Fruit fly (Drosophila melanogaster) whole organism, prepupa: ENCODE data around the gene CG12057.

Experiments used
- Blimp-1 ChIP-seq: fragments of 200-800 bp; sonication (Bioruptor generic); optimal IDR thresholded peaks from 3 replicates; lab custom pipeline; 2017; ENCODE audit warnings: missing biosample characterization, missing genetic modification characterization, mild to moderate bottlenecking, moderate library complexity, missing genetic modification reagents
- CG10631 ChIP-seq: fragments of 200-800 bp; sonication (Bioruptor generic); optimal IDR thresholded peaks from 2 replicates; lab custom pipeline; 2016; ENCODE audit warnings: missing biosample characterization, missing genetic modification characterization
- CG10669 ChIP-seq: fragments of 200-800 bp; sonication (Bioruptor generic); optimal IDR thresholded peaks from 3 replicates; lab custom pipeline; 2018; ENCODE audit warnings: missing biosample characterization, mild to moderate bottlenecking, missing genetic modification characterization, moderate library complexity
- CG11294 ChIP-seq: fragments of 200-800 bp; sonication (Bioruptor generic); IDR thresholded peaks from 2 replicates; pipeline ENCODE4 v1.3.6; 2022; ENCODE audit warnings: missing biosample characterization, missing genetic modification characterization
- CG11762 ChIP-seq: fragments of 200-800 bp; sonication (Bioruptor generic); optimal IDR thresholded peaks from 3 replicates; lab custom pipeline; 2016; ENCODE audit warnings: missing biosample characterization, missing genetic modification characterization; ENCODE audit not compliant: insufficient read depth
- CG11902 ChIP-seq: fragments of 200-800 bp; sonication (Bioruptor generic); optimal IDR thresholded peaks from 3 replicates; lab custom pipeline; 2016; ENCODE audit warnings: missing biosample characterization, missing genetic modification characterization
- CG15336 ChIP-seq: fragments of 200-800 bp; sonication (Bioruptor generic); IDR thresholded peaks from 2 replicates; pipeline ENCODE4 v1.3.6; 2022; ENCODE audit warnings: missing biosample characterization, missing genetic modification characterization
- CG1621 ChIP-seq: fragments of 200-800 bp; sonication (Bioruptor generic); optimal IDR thresholded peaks from 3 replicates; lab custom pipeline; 2018; ENCODE audit warnings: missing biosample characterization, mild to moderate bottlenecking, missing genetic modification characterization
- CG16779 ChIP-seq: fragments of 200-800 bp; sonication (Bioruptor generic); optimal IDR thresholded peaks from 3 replicates; lab custom pipeline; 2017; ENCODE audit warnings: missing biosample characterization, mild to moderate bottlenecking, missing genetic modification characterization
- CG3032 ChIP-seq: fragments of 200-800 bp; optimal IDR thresholded peaks from 2 replicates; lab custom pipeline; 2019; ENCODE audit warnings: missing biosample characterization, mild to moderate bottlenecking, missing genetic modification characterization, moderate library complexity
- CG31627 ChIP-seq: fragments of 200-800 bp; sonication (Bioruptor generic); optimal IDR thresholded peaks from 3 replicates; lab custom pipeline; 2016; ENCODE audit warnings: missing biosample characterization, missing genetic modification characterization
- CG32006 ChIP-seq: fragments of 200-800 bp; sonication (Bioruptor generic); optimal IDR thresholded peaks from 3 replicates; lab custom pipeline; 2017; ENCODE audit warnings: missing biosample characterization, mild to moderate bottlenecking, missing genetic modification characterization
- CG34406 ChIP-seq: fragments of 200-800 bp; sonication (Bioruptor generic); optimal IDR thresholded peaks from 3 replicates; lab custom pipeline; 2016; ENCODE audit warnings: missing biosample characterization, missing genetic modification characterization
- CG3919 ChIP-seq: fragments of 200-800 bp; sonication (Bioruptor generic); optimal IDR thresholded peaks from 3 replicates; lab custom pipeline; 2016; ENCODE audit warnings: missing biosample characterization, missing genetic modification characterization
- CG6163 ChIP-seq: fragments of 200-800 bp; sonication (Bioruptor generic); IDR thresholded peaks from 3 replicates; pipeline ENCODE4 v1.3.6; 2022; ENCODE audit warnings: missing biosample characterization, missing genetic modification characterization
- CG6792 ChIP-seq: fragments of 200-800 bp; sonication (Bioruptor generic); optimal IDR thresholded peaks from 3 replicates; lab custom pipeline; 2016; ENCODE audit warnings: missing biosample characterization, missing genetic modification characterization
- CG6808 ChIP-seq: fragments of 200-800 bp; sonication (Bioruptor generic); optimal IDR thresholded peaks from 3 replicates; lab custom pipeline; 2017; ENCODE audit warnings: missing biosample characterization, missing genetic modification characterization, mild to moderate bottlenecking, moderate library complexity, missing genetic modification reagents
- CG7368 ChIP-seq: fragments of 200-800 bp; sonication (Bioruptor generic); optimal IDR thresholded peaks from 3 replicates; lab custom pipeline; 2016; ENCODE audit warnings: missing biosample characterization, missing genetic modification characterization
- CG8319 ChIP-seq: fragments of 200-800 bp; sonication (Bioruptor generic); optimal IDR thresholded peaks from 3 replicates; lab custom pipeline; 2016; ENCODE audit warnings: missing biosample characterization, missing genetic modification characterization
- CG8632 ChIP-seq: fragments of 200-800 bp; sonication (Bioruptor generic); optimal IDR thresholded peaks from 3 replicates; lab custom pipeline; 2016; ENCODE audit warnings: missing biosample characterization, missing genetic modification characterization
- CG9139 ChIP-seq: fragments of 200-800 bp; sonication (Bioruptor generic); optimal IDR thresholded peaks from 3 replicates; lab custom pipeline; 2017; ENCODE audit warnings: missing biosample characterization, mild to moderate bottlenecking, missing genetic modification characterization
- Eip75B ChIP-seq: fragments of 200-800 bp; sonication (Bioruptor generic); optimal IDR thresholded peaks from 3 replicates; lab custom pipeline; 2016; ENCODE audit warnings: missing biosample characterization, missing genetic modification characterization
- Eip78C ChIP-seq: fragments of 200-800 bp; sonication (Bioruptor generic); peaks from one replicate; lab custom pipeline; 2016; ENCODE audit warnings: missing biosample characterization, missing genetic modification characterization
- Ets21C ChIP-seq: fragments of 200-800 bp; sonication (Bioruptor generic); optimal IDR thresholded peaks from 3 replicates; lab custom pipeline; 2016; ENCODE audit warnings: missing biosample characterization, missing genetic modification characterization
- Ets96B ChIP-seq: fragments of 200-800 bp; optimal IDR thresholded peaks from 2 replicates; lab custom pipeline; 2019; ENCODE audit warnings: missing biosample characterization, mild to moderate bottlenecking, missing genetic modification characterization, moderate library complexity
- Gug ChIP-seq: fragments of 200-800 bp; sonication (Bioruptor generic); IDR thresholded peaks from 2 replicates; pipeline ENCODE4 v1.3.6; 2022; ENCODE audit warnings: missing biosample characterization, missing genetic modification characterization
- Hr38 ChIP-seq: sonication (Bioruptor generic); optimal IDR thresholded peaks from 2 replicates; lab custom pipeline; 2016; ENCODE audit warnings: missing biosample characterization, missing genetic modification characterization
- Hr39 ChIP-seq: fragments of 200-800 bp; sonication (Bioruptor generic); optimal IDR thresholded peaks from 2 replicates; lab custom pipeline; 2016; ENCODE audit warnings: missing biosample characterization, missing genetic modification characterization
- Lpt ChIP-seq: fragments of 200-800 bp; sonication (Bioruptor generic); optimal IDR thresholded peaks from 3 replicates; lab custom pipeline; 2016; ENCODE audit warnings: missing biosample characterization, missing genetic modification characterization
- Met ChIP-seq: fragments of 200-800 bp; sonication (Bioruptor generic); optimal IDR thresholded peaks from 3 replicates; lab custom pipeline; 2016; ENCODE audit warnings: missing biosample characterization, missing genetic modification characterization
- OdsH ChIP-seq: fragments of 200-800 bp; sonication (Bioruptor generic); optimal IDR thresholded peaks from 3 replicates; lab custom pipeline; 2016; ENCODE audit warnings: missing biosample characterization, missing genetic modification characterization
- Sox102F ChIP-seq: fragments of 200-800 bp; sonication (Bioruptor generic); optimal IDR thresholded peaks from 2 replicates; lab custom pipeline; 2016; ENCODE audit warnings: missing biosample characterization, mild to moderate bottlenecking, missing genetic modification characterization
- Sox14 ChIP-seq: fragments of 200-800 bp; sonication (Bioruptor generic); optimal IDR thresholded peaks from 3 replicates; lab custom pipeline; 2016; ENCODE audit warnings: missing biosample characterization, missing genetic modification characterization
- Sox15 ChIP-seq: fragments of 200-800 bp; sonication (Bioruptor generic); optimal IDR thresholded peaks from 3 replicates; lab custom pipeline; 2016; ENCODE audit warnings: missing biosample characterization, missing genetic modification characterization
- achi ChIP-seq: fragments of 200-800 bp; sonication (Bioruptor generic); optimal IDR thresholded peaks from 3 replicates; lab custom pipeline; 2016; ENCODE audit warnings: missing biosample characterization, missing genetic modification characterization
- acj6 ChIP-seq: fragments of 200-800 bp; sonication (Bioruptor generic); optimal IDR thresholded peaks from 3 replicates; lab custom pipeline; 2016; ENCODE audit warnings: missing biosample characterization, missing genetic modification characterization
- dac ChIP-seq: fragments of 200-800 bp; sonication (Bioruptor generic); optimal IDR thresholded peaks from 2 replicates; lab custom pipeline; 2017; ENCODE audit warnings: missing biosample characterization, mild to moderate bottlenecking, missing genetic modification characterization
- dsx ChIP-seq: fragments of 200-800 bp; optimal IDR thresholded peaks from 3 replicates; lab custom pipeline; 2019; ENCODE audit warnings: missing biosample characterization, mild to moderate bottlenecking, missing genetic modification characterization, moderate library complexity; ENCODE audit not compliant: poor library complexity, severe bottlenecking
- eg ChIP-seq: fragments of 200-800 bp; sonication (Bioruptor generic); IDR thresholded peaks from 3 replicates; pipeline ENCODE4 v1.3.6; 2022; ENCODE audit warnings: missing biosample characterization, missing genetic modification characterization
- esn ChIP-seq: fragments of 200-800 bp; sonication (Bioruptor generic); optimal IDR thresholded peaks from 2 replicates; lab custom pipeline; 2016; ENCODE audit warnings: missing biosample characterization, mild to moderate bottlenecking, missing genetic modification characterization, moderate library complexity
- fd59A ChIP-seq: fragments of 200-800 bp; sonication (Bioruptor generic); optimal IDR thresholded peaks from 2 replicates; lab custom pipeline; 2017; ENCODE audit warnings: missing biosample characterization, mild to moderate bottlenecking, missing genetic modification characterization, missing genetic modification reagents
- fd85E ChIP-seq: fragments of 200-800 bp; sonication (Bioruptor generic); optimal IDR thresholded peaks from 3 replicates; lab custom pipeline; 2016; ENCODE audit warnings: missing biosample characterization, missing genetic modification characterization
- fkh ChIP-seq: fragments of 200-800 bp; sonication (Bioruptor generic); optimal IDR thresholded peaks from 3 replicates; lab custom pipeline; 2017; ENCODE audit warnings: missing biosample characterization, mild to moderate bottlenecking, missing genetic modification characterization, moderate library complexity
- lz ChIP-seq: fragments of 200-800 bp; sonication (Bioruptor generic); optimal IDR thresholded peaks from 3 replicates; lab custom pipeline; 2016; ENCODE audit warnings: missing biosample characterization, missing genetic modification characterization
- net ChIP-seq: fragments of 200-800 bp; sonication (Bioruptor generic); optimal IDR thresholded peaks from 3 replicates; lab custom pipeline; 2016; ENCODE audit warnings: missing biosample characterization, missing genetic modification characterization
- pdm3 ChIP-seq: fragments of 200-800 bp; sonication (Bioruptor generic); optimal IDR thresholded peaks from 3 replicates; lab custom pipeline; 2016; ENCODE audit warnings: missing biosample characterization, missing genetic modification characterization
- salr ChIP-seq, 2 experiments: fragments of 200-800 bp; sonication (Bioruptor generic); optimal IDR thresholded peaks; 3 replicates each; lab custom pipeline; 2016 to 2018; ENCODE audit warnings: missing biosample characterization in 2 of 2, missing genetic modification characterization in 2 of 2, mild to moderate bottlenecking in 1 of 2
- spab ChIP-seq: fragments of 200-800 bp; sonication (Bioruptor generic); optimal IDR thresholded peaks from 2 replicates; lab custom pipeline; 2017; ENCODE audit warnings: missing biosample characterization, mild to moderate bottlenecking, missing genetic modification characterization, missing genetic modification reagents
- ss ChIP-seq, 2 experiments: fragments of 200-800 bp; sonication (Bioruptor generic); optimal IDR thresholded peaks; 2 replicates in 1 of 2; 3 replicates in 1 of 2; lab custom pipeline; 2017 to 2018; ENCODE audit warnings: mild to moderate bottlenecking in 2 of 2, missing biosample characterization in 2 of 2, missing genetic modification characterization in 2 of 2, moderate library complexity in 1 of 2
- svp ChIP-seq: fragments of 200-800 bp; sonication (Bioruptor generic); peaks from one replicate; lab custom pipeline; 2016; ENCODE audit warnings: missing biosample characterization, missing genetic modification characterization
- topi ChIP-seq: fragments of 200-800 bp; sonication (Bioruptor generic); optimal IDR thresholded peaks from 3 replicates; lab custom pipeline; 2016; ENCODE audit warnings: missing biosample characterization, missing genetic modification characterization
- vri ChIP-seq: fragments of 200-800 bp; sonication (Bioruptor generic); optimal IDR thresholded peaks from 3 replicates; lab custom pipeline; 2016; ENCODE audit warnings: missing biosample characterization, mild to moderate bottlenecking, missing genetic modification characterization

The CG12057 gene

DNA sequence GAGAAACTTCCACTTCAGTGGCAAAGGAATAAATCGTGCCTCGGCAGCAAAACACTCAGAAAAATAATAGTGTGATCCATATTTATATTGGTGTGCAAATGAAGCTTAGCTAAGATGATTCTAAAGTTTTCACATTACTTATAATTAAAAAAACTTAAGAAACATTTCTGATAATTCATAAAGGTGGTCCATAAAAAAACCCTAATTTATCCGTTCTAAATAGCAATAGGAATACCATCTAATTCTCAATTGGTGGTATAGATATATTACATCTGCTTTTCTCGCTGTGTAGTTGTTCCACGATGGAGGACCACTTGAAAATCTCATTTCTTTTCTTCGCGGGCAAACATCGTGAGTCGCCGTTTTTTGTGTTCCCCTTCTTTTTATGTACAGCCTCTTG lies 36.3 kb upstream of the CG12057 start:
- peak; percentile 67 for TF ChIP-seq Sox14
- TF ChIP-seq Hr38 (GFP tag; lab: Kevin White, UChicago): no peak
- TF ChIP-seq eg: peak; percentile 53; the same call in 2 of the 3 replicates
- TF ChIP-seq Lpt (GFP tag; lab: Kevin White, UChicago): peak; percentile 38
- TF ChIP-seq CG3919 (GFP tag; lab: Kevin White, UChicago): peak; percentile 74
- peak; percentile 12 for TF ChIP-seq Sox15 (GFP tag; lab: Kevin White, UChicago)
- no peak for TF ChIP-seq fd85E (GFP tag; lab: Kevin White, UChicago)
- TF ChIP-seq Eip78C (GFP tag; lab: Kevin White, UChicago): peak; percentile 96
- TF ChIP-seq CG10631 (GFP tag; lab: Kevin White, UChicago): peak; percentile 69
- peak; percentile 46 for TF ChIP-seq CG8319
- TF ChIP-seq CG6808 (GFP tag; lab: Kevin White, UChicago): peak; percentile 83
- peak; percentile 81 for TF ChIP-seq topi (GFP tag; lab: Kevin White, UChicago)
- peak; percentile 64 for TF ChIP-seq CG6792
- peak; percentile 69 for TF ChIP-seq pdm3 (GFP tag; lab: Kevin White, UChicago)
- peak; percentile 20 for TF ChIP-seq CG1621 (tag; lab: Kevin White, UChicago)
- peak; percentile 30 for TF ChIP-seq CG34406 (GFP tag; lab: Kevin White, UChicago)
- TF ChIP-seq CG16779 (tag; lab: Kevin White, UChicago): no peak
- peak; percentile 22 for TF ChIP-seq Blimp-1 (GFP tag; lab: Kevin White, UChicago)
- peak; percentile 70 to 72 for TF ChIP-seq ss (GFP tag; optimal IDR thresholded peaks at IDR 0.05; lab: Kevin White, UChicago)
- TF ChIP-seq Met: peak; percentile 75
- TF ChIP-seq achi: peak; percentile 59
- TF ChIP-seq fd59A: peak; percentile 13
- TF ChIP-seq salr (GFP tag; optimal IDR thresholded peaks at IDR 0.05; lab: Kevin White, UChicago): peak in 1 of 2 experiments; percentile 68
- peak; percentile 75 for TF ChIP-seq CG3032
- peak; percentile 72 for TF ChIP-seq CG15336
- TF ChIP-seq CG11762 (GFP tag; lab: Kevin White, UChicago): peak; percentile 28
- no peak for TF ChIP-seq CG11294 (GFP tag; lab: Robert Waterston, UW)
- peak; percentile 31 for TF ChIP-seq CG11902 (GFP tag; lab: Kevin White, UChicago)
- TF ChIP-seq net: peak; percentile 46
- peak; percentile 60 for TF ChIP-seq CG31627 (GFP tag; lab: Kevin White, UChicago)
- TF ChIP-seq CG8632 (GFP tag; lab: Kevin White, UChicago): peak; percentile 36
- no peak for TF ChIP-seq fkh (GFP tag; lab: Kevin White, UChicago)
- peak; percentile 71 for TF ChIP-seq CG7368
- peak; percentile 64 for TF ChIP-seq OdsH (GFP tag; lab: Kevin White, UChicago)
- peak; percentile 92 for TF ChIP-seq svp (GFP tag; lab: Kevin White, UChicago)
- TF ChIP-seq lz (GFP tag; lab: Kevin White, UChicago): peak; percentile 54
- peak; percentile 76 for TF ChIP-seq Ets96B (tag; lab: Kevin White, UChicago)
- TF ChIP-seq Sox102F (GFP tag; lab: Kevin White, UChicago): peak; percentile 61
- peak; percentile 63 for TF ChIP-seq Eip75B
- peak; percentile 63 for TF ChIP-seq acj6
- TF ChIP-seq dac (GFP tag; lab: Kevin White, UChicago): no peak
- peak; percentile 51 for TF ChIP-seq dsx
- TF ChIP-seq spab (GFP tag; lab: Kevin White, UChicago): peak; percentile 66
- TF ChIP-seq Hr39 (GFP tag; lab: Kevin White, UChicago): peak; percentile 64
- TF ChIP-seq CG32006: peak; percentile 69
- TF ChIP-seq Ets21C (GFP tag; lab: Kevin White, UChicago): peak; percentile 24
- TF ChIP-seq esn (GFP tag; lab: Kevin White, UChicago): peak; percentile 68
- peak; percentile 52 for TF ChIP-seq CG9139 (GFP tag; lab: Kevin White, UChicago)
- no peak for TF ChIP-seq vri (GFP tag; lab: Kevin White, UChicago)
- peak; percentile 70 for TF ChIP-seq Gug (GFP tag; lab: Robert Waterston, UW)
- peak; percentile 81 for TF ChIP-seq CG10669 (GFP tag; lab: Kevin White, UChicago)
- TF ChIP-seq CG6163 (GFP tag; lab: Robert Waterston, UW): peak; percentile 57; the same call in 2 of the 3 replicates
